Fruit fly (Drosophila melanogaster) whole organism, embryonic: ENCODE data around the gene CG9372.

Experiments used
- Awh ChIP-seq: fragments of 200-800 bp; sonication (Bioruptor generic); IDR thresholded peaks from 2 replicates; pipeline ENCODE4, ENCODE4 v1.3.6; 2022; ENCODE audit warnings: missing biosample characterization, missing genetic modification characterization
- B-H1 ChIP-seq: fragments of 200-800 bp; sonication (Bioruptor generic); IDR thresholded peaks from 3 replicates; pipeline ENCODE4 v1.3.6; 2022; ENCODE audit warnings: missing biosample characterization, missing genetic modification characterization
- BEAF-32 ChIP-seq: fragments of 200-800 bp; sonication (Bioruptor generic); optimal IDR thresholded peaks from 3 replicates; lab custom pipeline; 2017; ENCODE audit warnings: missing biosample characterization, missing genetic modification characterization, mild to moderate bottlenecking, moderate library complexity, missing genetic modification reagents
- Blimp-1 ChIP-seq: fragments of 200-800 bp; sonication (Bioruptor generic); optimal IDR thresholded peaks from 3 replicates; lab custom pipeline; 2018; ENCODE audit warnings: missing biosample characterization, missing genetic modification characterization, mild to moderate bottlenecking, moderate library complexity, missing genetic modification reagents
- BtbVII ChIP-seq: fragments of 200-800 bp; sonication (Bioruptor generic); optimal IDR thresholded peaks from 3 replicates; lab custom pipeline; 2017; ENCODE audit warnings: missing biosample characterization, mild to moderate bottlenecking, missing genetic modification characterization
- CG10267 ChIP-seq: fragments of 200-800 bp; sonication (Bioruptor generic); optimal IDR thresholded peaks from 2 replicates; lab custom pipeline; 2018; ENCODE audit warnings: missing biosample characterization, mild to moderate bottlenecking, missing genetic modification characterization, moderate library complexity
- CG12942 ChIP-seq: fragments of 200-800 bp; sonication (Bioruptor generic); optimal IDR thresholded peaks from 3 replicates; lab custom pipeline; 2016; ENCODE audit warnings: missing biosample characterization, missing genetic modification characterization
- CG13775 ChIP-seq: fragments of 200-800 bp; sonication (Bioruptor generic); optimal IDR thresholded peaks from 3 replicates; lab custom pipeline; 2017; ENCODE audit warnings: missing biosample characterization, mild to moderate bottlenecking, missing genetic modification characterization
- CG16813 ChIP-seq: fragments of 200-800 bp; sonication (Bioruptor generic); IDR thresholded peaks from 3 replicates; pipeline ENCODE4 v1.3.6; 2022; ENCODE audit warnings: missing biosample characterization, missing genetic modification characterization; ENCODE audit not compliant: partially characterized antibody
- CG16863 ChIP-seq: fragments of 200-800 bp; sonication (Bioruptor generic); optimal IDR thresholded peaks from 3 replicates; lab custom pipeline; 2016; ENCODE audit warnings: missing biosample characterization, missing genetic modification characterization
- CG17385 ChIP-seq: fragments of 200-800 bp; sonication (Bioruptor generic); optimal IDR thresholded peaks from 3 replicates; lab custom pipeline; 2018; ENCODE audit warnings: missing biosample characterization, mild to moderate bottlenecking, missing genetic modification characterization
- CG17829 ChIP-seq: fragments of 200-800 bp; optimal IDR thresholded peaks from 2 replicates; lab custom pipeline; 2019; ENCODE audit warnings: missing biosample characterization, mild to moderate bottlenecking, missing genetic modification characterization, moderate library complexity
- CG17912 ChIP-seq: fragments of 200-800 bp; sonication (Bioruptor generic); optimal IDR thresholded peaks from 2 replicates; lab custom pipeline; 2018; ENCODE audit warnings: missing biosample characterization, mild to moderate bottlenecking, missing genetic modification characterization
- CG30431 ChIP-seq: fragments of 200-800 bp; sonication (Bioruptor generic); optimal IDR thresholded peaks from 2 replicates; lab custom pipeline; 2017; ENCODE audit warnings: missing biosample characterization, missing genetic modification characterization
- CG3281 ChIP-seq: fragments of 200-800 bp; sonication (Bioruptor generic); optimal IDR thresholded peaks from 3 replicates; lab custom pipeline; 2017; ENCODE audit warnings: missing biosample characterization, mild to moderate bottlenecking, missing genetic modification characterization
- CG3726 ChIP-seq: fragments of 200-800 bp; sonication (Bioruptor generic); IDR thresholded peaks from 3 replicates; pipeline ENCODE4, ENCODE4 v1.3.6; 2022; ENCODE audit warnings: missing biosample characterization, missing genetic modification characterization
- CG8290 ChIP-seq, 3 experiments: fragments of 200-800 bp; sonication (Bioruptor generic); optimal IDR thresholded peaks; 2 replicates each; lab custom pipeline; 2016 to 2019; ENCODE audit warnings: missing biosample characterization in 3 of 3, missing genetic modification characterization in 3 of 3, mild to moderate bottlenecking in 2 of 3, moderate library complexity in 1 of 3
- CG9215 ChIP-seq: fragments of 200-800 bp; sonication (Bioruptor generic); IDR thresholded peaks from 2 replicates; pipeline ENCODE4 v1.3.6; 2022; ENCODE audit warnings: missing biosample characterization, missing genetic modification characterization
- CG9932 ChIP-seq: fragments of 200-800 bp; sonication (Bioruptor generic); IDR thresholded peaks from 2 replicates; pipeline ENCODE4 v1.3.6; 2022; ENCODE audit warnings: missing biosample characterization, missing genetic modification characterization
- Ets97D ChIP-seq: fragments of 200-800 bp; sonication (Bioruptor generic); optimal IDR thresholded peaks from 3 replicates; lab custom pipeline; 2016; ENCODE audit warnings: missing biosample characterization, missing genetic modification characterization
- H2.0 ChIP-seq: fragments of 200-800 bp; sonication (Bioruptor generic); IDR thresholded peaks from 2 replicates; pipeline ENCODE4 v1.3.6; 2022; ENCODE audit warnings: missing biosample characterization, missing genetic modification characterization
- Hr39 ChIP-seq: fragments of >200 bp; optimal IDR thresholded peaks from 2 replicates; lab custom pipeline; 2017
- Med ChIP-seq: fragments of 200-800 bp; sonication (Bioruptor generic); peaks from one replicate; lab custom pipeline; 2016; ENCODE audit warnings: missing biosample characterization, missing genetic modification characterization, mild to moderate bottlenecking, inconsistent platforms, moderate library complexity
- Meics ChIP-seq: fragments of 200-800 bp; sonication (Bioruptor generic); optimal IDR thresholded peaks from 2 replicates; lab custom pipeline; 2017; ENCODE audit warnings: missing biosample characterization, mild to moderate bottlenecking, missing genetic modification characterization
- NFAT ChIP-seq: fragments of 200-800 bp; sonication (Bioruptor generic); IDR thresholded peaks from 2 replicates; pipeline ENCODE4 v1.3.6; 2022; ENCODE audit warnings: missing biosample characterization, missing genetic modification characterization
- NK7.1 ChIP-seq: fragments of 200-800 bp; sonication (Bioruptor generic); optimal IDR thresholded peaks from 3 replicates; lab custom pipeline; 2016; ENCODE audit warnings: missing biosample characterization, missing genetic modification characterization
- Sin3A ChIP-seq: fragments of >200 bp; optimal IDR thresholded peaks from 2 replicates; lab custom pipeline; 2018
- Sox102F ChIP-seq: fragments of 200-800 bp; sonication (Bioruptor generic); optimal IDR thresholded peaks from 2 replicates; lab custom pipeline; 2018; ENCODE audit warnings: missing biosample characterization, mild to moderate bottlenecking, missing genetic modification characterization, moderate library complexity
- ab ChIP-seq: fragments of 200-800 bp; sonication (Bioruptor generic); optimal IDR thresholded peaks from 2 replicates; lab custom pipeline; 2016; ENCODE audit warnings: missing biosample characterization, missing genetic modification characterization
- al ChIP-seq: fragments of 200-800 bp; sonication (Bioruptor generic); IDR thresholded peaks from 2 replicates; pipeline ENCODE4 v1.3.6; 2022; ENCODE audit warnings: missing biosample characterization, missing genetic modification characterization
- bigmax ChIP-seq: fragments of 200-800 bp; sonication (Bioruptor generic); optimal IDR thresholded peaks from 2 replicates; lab custom pipeline; 2018; ENCODE audit warnings: missing biosample characterization, mild to moderate bottlenecking, missing genetic modification characterization
- cato ChIP-seq: fragments of 200-800 bp; sonication (Bioruptor generic); optimal IDR thresholded peaks from 2 replicates; lab custom pipeline; 2016; ENCODE audit warnings: missing biosample characterization, missing genetic modification characterization, borderline replicate concordance
- caup ChIP-seq: fragments of 200-800 bp; sonication (Bioruptor generic); optimal IDR thresholded peaks from 3 replicates; lab custom pipeline; 2017; ENCODE audit warnings: missing biosample characterization, mild to moderate bottlenecking, missing genetic modification characterization, moderate library complexity; ENCODE audit not compliant: severe bottlenecking
- dmrt99B ChIP-seq: fragments of 200-800 bp; sonication (Bioruptor generic); optimal IDR thresholded peaks from 2 replicates; lab custom pipeline; 2018; ENCODE audit warnings: missing biosample characterization, mild to moderate bottlenecking, missing genetic modification characterization, moderate library complexity
- eve ChIP-seq, 2 experiments: fragments of >200 bp; optimal IDR thresholded peaks; 2 replicates each; lab custom pipeline; 2017; ENCODE audit warnings: missing biosample characterization in 2 of 2, missing genetic modification characterization in 2 of 2
- kah ChIP-seq: fragments of 200-800 bp; sonication (Bioruptor generic); optimal IDR thresholded peaks from 2 replicates; lab custom pipeline; 2018; ENCODE audit warnings: missing biosample characterization, mild to moderate bottlenecking, missing genetic modification characterization
- ken ChIP-seq: fragments of 200-800 bp; sonication (Bioruptor generic); IDR thresholded peaks from 3 replicates; pipeline ENCODE4 v1.3.6; 2022; ENCODE audit warnings: missing biosample characterization, missing genetic modification characterization
- kni ChIP-seq: fragments of 200-800 bp; sonication (Bioruptor generic); optimal IDR thresholded peaks from 3 replicates; lab custom pipeline; 2017; ENCODE audit warnings: mild to moderate bottlenecking, missing biosample characterization, missing genetic modification reagents, missing genetic modification characterization
- knrl ChIP-seq: fragments of 200-800 bp; sonication (Bioruptor generic); IDR thresholded peaks from 3 replicates; pipeline ENCODE4 v1.3.6; 2022; ENCODE audit warnings: missing biosample characterization, missing genetic modification characterization; ENCODE audit not compliant: partially characterized antibody
- onecut ChIP-seq: fragments of 200-800 bp; sonication (Bioruptor generic); IDR thresholded peaks from 2 replicates; pipeline ENCODE4 v1.3.6; 2022; ENCODE audit warnings: missing biosample characterization, missing genetic modification characterization
- ro ChIP-seq: fragments of 200-800 bp; sonication (Bioruptor generic); IDR thresholded peaks from 2 replicates; pipeline ENCODE4 v1.3.6; 2022; ENCODE audit warnings: missing biosample characterization, missing genetic modification characterization
- sens ChIP-seq: fragments of 200-800 bp; sonication (Bioruptor generic); peaks from one replicate; lab custom pipeline; 2016; ENCODE audit warnings: missing biosample characterization, missing genetic modification characterization
- slp2 ChIP-seq: fragments of 200-800 bp; sonication (Bioruptor generic); optimal IDR thresholded peaks from 2 replicates; lab custom pipeline; 2016; ENCODE audit warnings: missing biosample characterization, missing genetic modification characterization
- sr ChIP-seq: fragments of 200-800 bp; sonication (Bioruptor generic); IDR thresholded peaks from 3 replicates; pipeline ENCODE4 v1.3.6; 2022; ENCODE audit warnings: missing biosample characterization, missing genetic modification characterization
- ssp ChIP-seq: fragments of 200-800 bp; sonication (Bioruptor generic); IDR thresholded peaks from 2 replicates; pipeline ENCODE4 v1.3.6; 2022; ENCODE audit warnings: missing biosample characterization, missing genetic modification characterization
- sug ChIP-seq: fragments of 200-800 bp; optimal IDR thresholded peaks from 2 replicates; lab custom pipeline; 2019; ENCODE audit warnings: missing biosample characterization, mild to moderate bottlenecking, missing genetic modification characterization, moderate library complexity
- tio ChIP-seq: fragments of 200-800 bp; sonication (Bioruptor generic); optimal IDR thresholded peaks from 2 replicates; lab custom pipeline; 2017; ENCODE audit warnings: missing biosample characterization, missing genetic modification characterization, inconsistent platforms
- usp ChIP-seq: fragments of >200 bp; optimal IDR thresholded peaks from 2 replicates; lab custom pipeline; 2017; ENCODE audit warnings: missing biosample characterization, missing genetic modification characterization
- vvl ChIP-seq: fragments of 200-800 bp; sonication (Bioruptor generic); IDR thresholded peaks from 2 replicates; pipeline ENCODE4 v1.3.6; 2022; ENCODE audit warnings: missing biosample characterization, missing genetic modification characterization
- z ChIP-seq: fragments of 200-800 bp; sonication (Bioruptor generic); IDR thresholded peaks from 3 replicates; pipeline ENCODE4 v1.3.6; 2022; ENCODE audit warnings: missing biosample characterization, missing genetic modification characterization
- zfh2 ChIP-seq: fragments of 200-800 bp; sonication (Bioruptor generic); optimal IDR thresholded peaks from 2 replicates; lab custom pipeline; 2016; ENCODE audit warnings: missing biosample characterization, missing genetic modification characterization

CG9372 gene

DNA sequence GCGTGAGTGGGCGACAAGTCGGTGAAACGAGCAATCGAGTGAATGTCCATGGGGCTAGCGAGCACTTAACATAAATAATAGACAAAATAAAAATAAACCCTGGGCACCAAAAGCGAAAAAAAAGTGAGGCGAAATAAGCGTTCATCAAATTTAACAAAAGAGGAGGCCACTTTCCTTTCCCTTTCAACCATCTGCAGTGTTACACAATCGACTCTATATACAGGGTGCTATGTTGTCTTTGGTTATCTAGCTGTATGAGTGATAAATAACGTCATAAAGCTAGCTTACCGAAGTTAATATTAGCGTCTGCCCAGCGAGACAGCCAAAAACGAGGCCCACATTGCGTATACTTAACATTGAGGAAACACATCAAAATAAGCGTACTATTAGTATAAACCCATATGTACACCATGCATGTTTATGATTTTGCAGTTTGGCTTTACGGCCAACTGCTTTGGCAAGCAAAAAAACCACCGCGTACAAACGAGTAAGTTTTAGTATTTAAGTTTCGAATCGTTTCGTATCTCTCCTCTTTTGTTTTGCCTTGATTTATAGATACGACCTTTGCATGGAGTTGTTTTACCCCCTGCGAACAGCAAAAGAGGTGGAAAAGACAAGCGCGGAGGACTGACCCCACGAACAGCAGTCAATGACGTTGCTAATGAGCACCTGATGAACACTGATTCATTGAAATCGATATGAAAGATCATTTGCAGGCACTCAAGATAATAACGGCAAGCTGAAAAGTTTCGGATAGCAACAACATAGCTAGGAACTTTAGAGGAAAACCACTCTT is 40.9 kb upstream of the CG9372 start (continued):
- TF ChIP-seq CG8290 (GFP tag; optimal IDR thresholded peaks at IDR 0.05; lab: Kevin White, UChicago): no peak
- TF ChIP-seq CG8290 (tag; optimal IDR thresholded peaks at IDR 0.05; lab: Kevin White, UChicago): no peak
- no peak for TF ChIP-seq CG17385
- no peak for TF ChIP-seq BtbVII (GFP tag; lab: Kevin White, UChicago)
- no peak for TF ChIP-seq vvl (GFP tag; lab: Robert Waterston, UW)
- no peak for TF ChIP-seq zfh2 (GFP tag; lab: Kevin White, UChicago)
- TF ChIP-seq Awh: peak; percentile 75
- TF ChIP-seq Sox102F (GFP tag; lab: Kevin White, UChicago): no peak
- TF ChIP-seq NFAT (GFP tag; lab: Robert Waterston, UW): no peak
- peak; percentile 48 for TF ChIP-seq sens
- no peak for TF ChIP-seq dmrt99B
- no peak for TF ChIP-seq CG17829 (tag; lab: Kevin White, UChicago)
- TF ChIP-seq CG10267 (tag; lab: Kevin White, UChicago): no peak
- TF ChIP-seq tio (GFP tag; lab: Kevin White, UChicago): no peak
- TF ChIP-seq z (GFP tag; lab: Robert Waterston, UW): no peak
- TF ChIP-seq H2.0 (GFP tag; lab: Robert Waterston, UW): no peak
- TF ChIP-seq Ets97D (GFP tag; lab: Kevin White, UChicago): no peak
- TF ChIP-seq bigmax (GFP tag; lab: Kevin White, UChicago): no peak
- TF ChIP-seq sug (tag; lab: Kevin White, UChicago): peak; percentile 73
- TF ChIP-seq sr (GFP tag; lab: Robert Waterston, UW): no peak
- no peak for TF ChIP-seq CG17912 (GFP tag; lab: Kevin White, UChicago)
- no peak for TF ChIP-seq onecut (GFP tag; lab: Robert Waterston, UW)
- TF ChIP-seq CG16813 (GFP tag; lab: Robert Waterston, UW): no peak
- no peak for TF ChIP-seq NK7.1 (GFP tag; lab: Kevin White, UChicago)
- peak; percentile 62 for TF ChIP-seq Blimp-1 (GFP tag; lab: Kevin White, UChicago)
- 0 out of 3 replicates have a peak, but pooled peaks have one; percentile 18 for TF ChIP-seq ken (GFP tag; lab: Robert Waterston, UW)
- no peak for TF ChIP-seq caup (GFP tag; lab: Kevin White, UChicago)
- peak; percentile 50 for TF ChIP-seq Med (GFP tag; lab: Kevin White, UChicago)
- no peak for TF ChIP-seq B-H1 (GFP tag; lab: Robert Waterston, UW)
- TF ChIP-seq usp (GFP tag; lab: Kevin White, UChicago): no peak
- TF ChIP-seq CG3726: no peak
- no peak for TF ChIP-seq Hr39
- no peak for TF ChIP-seq CG9932
- no peak for TF ChIP-seq CG12942 (GFP tag; lab: Kevin White, UChicago)
- TF ChIP-seq ab (GFP tag; lab: Kevin White, UChicago): no peak
- peak in 1 of 2 experiments; percentile 75 for TF ChIP-seq eve (GFP tag; optimal IDR thresholded peaks at IDR 0.05; lab: Kevin White, UChicago)
- TF ChIP-seq CG9215 (GFP tag; lab: Robert Waterston, UW): no peak
- TF ChIP-seq Sin3A (lab: Kevin White, UChicago): no peak
- no peak for TF ChIP-seq ro (GFP tag; lab: Robert Waterston, UW)
- TF ChIP-seq kni: no peak
- no peak for TF ChIP-seq ssp
- TF ChIP-seq CG16863 (GFP tag; lab: Kevin White, UChicago): no peak
- no peak for TF ChIP-seq CG30431 (GFP tag; lab: Kevin White, UChicago)
- no peak for TF ChIP-seq slp2 (GFP tag; lab: Kevin White, UChicago)
- TF ChIP-seq CG13775 (GFP tag; lab: Kevin White, UChicago): no peak
- TF ChIP-seq CG3281: no peak
- TF ChIP-seq cato (GFP tag; lab: Kevin White, UChicago): no peak
- TF ChIP-seq al (GFP tag; lab: Robert Waterston, UW): no peak
- TF ChIP-seq Meics (GFP tag; lab: Kevin White, UChicago): no peak
- no peak for TF ChIP-seq knrl
- TF ChIP-seq BEAF-32 (GFP tag; lab: Kevin White, UChicago): no peak
- TF ChIP-seq kah (GFP tag; lab: Kevin White, UChicago): no peak
